Fruit fly (Drosophila melanogaster) whole organism, adult: Measurements from ENCODE around the gene Blimp-1.

ENCODE experiments used
- CG11617 ChIP-seq: fragments of 200-800 bp; sonication (Bioruptor generic); optimal IDR thresholded peaks from 2 replicates; lab custom pipeline; 2017; ENCODE audit warnings: mild to moderate bottlenecking, missing biosample characterization, missing genetic modification reagents, missing genetic modification characterization
- CG12768 ChIP-seq: fragments of 200-800 bp; sonication (Bioruptor generic); optimal IDR thresholded peaks from 2 replicates; lab custom pipeline; 2017; ENCODE audit warnings: missing biosample characterization, missing genetic modification characterization, mild to moderate bottlenecking, moderate library complexity, missing genetic modification reagents
- CG1620 ChIP-seq: fragments of 200-800 bp; sonication (Bioruptor generic); optimal IDR thresholded peaks from 2 replicates; lab custom pipeline; 2016; ENCODE audit warnings: missing biosample characterization, missing genetic modification characterization
- CG33017 ChIP-seq: fragments of 200-800 bp; sonication (Bioruptor generic); optimal IDR thresholded peaks from 2 replicates; lab custom pipeline; 2018; ENCODE audit warnings: missing biosample characterization, mild to moderate bottlenecking, missing genetic modification characterization, moderate library complexity
- CG5204 ChIP-seq: fragments of 200-800 bp; sonication (Bioruptor generic); optimal IDR thresholded peaks from 2 replicates; lab custom pipeline; 2016; ENCODE audit warnings: missing biosample characterization, missing genetic modification characterization
- CG7045 ChIP-seq: fragments of 200-800 bp; sonication (Bioruptor generic); optimal IDR thresholded peaks from 2 replicates; lab custom pipeline; 2017; ENCODE audit warnings: missing biosample characterization, mild to moderate bottlenecking, missing genetic modification characterization
- Clk ChIP-seq: fragments of 200-800 bp; sonication (Bioruptor generic); optimal IDR thresholded peaks from 2 replicates; lab custom pipeline; 2017; ENCODE audit warnings: missing biosample characterization, missing genetic modification characterization
- Crg-1 ChIP-seq: fragments of 200-800 bp; sonication (Bioruptor generic); optimal IDR thresholded peaks from 2 replicates; lab custom pipeline; 2016; ENCODE audit warnings: missing biosample characterization, missing genetic modification characterization
- cnc ChIP-seq, 2 experiments: fragments of >200 bp; optimal IDR thresholded peaks; 2 replicates each; lab custom pipeline; 2017
- kay ChIP-seq: fragments of 200-800 bp; sonication (Bioruptor generic); peaks from one replicate; lab custom pipeline; 2016; ENCODE audit warnings: missing biosample characterization, missing genetic modification characterization, borderline replicate concordance
- ovo ChIP-seq: fragments of 200-800 bp; sonication (Bioruptor generic); optimal IDR thresholded peaks from 2 replicates; lab custom pipeline; 2016; ENCODE audit warnings: missing biosample characterization, missing genetic modification characterization
- pad ChIP-seq: fragments of 200-800 bp; sonication (Bioruptor generic); optimal IDR thresholded peaks from 3 replicates; lab custom pipeline; 2017; ENCODE audit warnings: missing biosample characterization, missing genetic modification characterization, mild to moderate bottlenecking, moderate library complexity, missing genetic modification reagents
- toe ChIP-seq: fragments of 200-800 bp; sonication (Bioruptor generic); optimal IDR thresholded peaks from 2 replicates; lab custom pipeline; 2016; ENCODE audit warnings: missing biosample characterization, missing genetic modification characterization

DNA sequence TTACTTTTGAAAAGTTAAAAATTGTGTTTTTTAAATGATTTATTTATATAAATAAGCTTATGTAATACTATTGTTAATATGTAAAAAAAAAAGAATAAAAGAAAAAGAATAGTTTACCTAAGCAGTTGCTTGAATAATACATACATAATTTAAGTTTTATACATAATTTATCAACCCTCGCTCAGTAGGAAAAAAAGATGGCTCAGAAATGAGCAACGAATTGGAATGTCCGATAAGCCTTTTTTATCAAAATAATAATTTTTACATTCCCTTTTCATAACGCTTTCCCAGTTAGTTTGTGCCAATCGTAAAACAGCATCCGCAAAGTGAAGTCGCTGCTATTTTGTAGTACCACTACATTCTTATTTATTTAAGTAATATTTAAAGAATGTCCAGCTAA, 26.3 kb upstream of the Blimp-1 start, which contains the start of gene mthl2:
- no peak for TF ChIP-seq CG11617 (GFP tag; lab: Kevin White, UChicago)
- no peak for TF ChIP-seq CG33017 (tag; lab: Kevin White, UChicago)
- peak; percentile 14 for TF ChIP-seq kay (GFP tag; lab: Kevin White, UChicago)
- TF ChIP-seq ovo (GFP tag; lab: Kevin White, UChicago): no peak
- TF ChIP-seq Crg-1 (GFP tag; lab: Kevin White, UChicago): no peak
- TF ChIP-seq CG7045 (GFP tag; lab: Kevin White, UChicago): no peak
- no peak for TF ChIP-seq CG1620 (GFP tag; lab: Kevin White, UChicago)
- TF ChIP-seq Clk (GFP tag; lab: Kevin White, UChicago): no peak
- no peak for TF ChIP-seq CG12768 (GFP tag; lab: Kevin White, UChicago)
- TF ChIP-seq CG5204: no peak
- TF ChIP-seq toe (GFP tag; lab: Kevin White, UChicago): no peak
- no peak for TF ChIP-seq pad (GFP tag; lab: Kevin White, UChicago)
- TF ChIP-seq cnc (optimal IDR thresholded peaks at IDR 0.05; lab: Kevin White, UChicago): no peak
